Worm (Caenorhabditis elegans) whole organism, L1 larva: ENCODE results near the gene ZK1240.9.

ENCODE experiments used
- hlh-17 ChIP-seq: fragments of 200-800 bp; sonication (Bioruptor generic); optimal IDR thresholded peaks from 2 replicates; lab custom pipeline; 2018; ENCODE audit warnings: missing genetic modification characterization, mild to moderate bottlenecking, missing compliant biosample characterization, moderate library complexity, borderline replicate concordance
- nhr-90 ChIP-seq: sonication (generic microtip); optimal IDR thresholded peaks from 2 replicates; lab custom pipeline; 2016; ENCODE audit warnings: mild to moderate bottlenecking, missing genetic modification characterization, missing compliant biosample characterization; ENCODE audit not compliant: poor library complexity
- rnt-1 ChIP-seq: sonication (generic microtip); optimal IDR thresholded peaks from 2 replicates; lab custom pipeline; 2016; ENCODE audit warnings: mild to moderate bottlenecking, missing genetic modification characterization, moderate library complexity, missing compliant biosample characterization
- skn-1 ChIP-seq: fragments of 150-350 bp; optimal IDR thresholded peaks from 2 replicates; lab custom pipeline; 2014; ENCODE audit warnings: missing biosample characterization, missing genetic modification characterization
- unc-30 ChIP-seq: sonication (generic microtip); optimal IDR thresholded peaks from 2 replicates; lab custom pipeline; 2017; ENCODE audit warnings: missing biosample characterization, missing genetic modification characterization
- zag-1 ChIP-seq: fragments of 150-350 bp; optimal IDR thresholded peaks from 2 replicates; lab custom pipeline; 2014; ENCODE audit warnings: missing biosample characterization, missing genetic modification characterization

DNA sequence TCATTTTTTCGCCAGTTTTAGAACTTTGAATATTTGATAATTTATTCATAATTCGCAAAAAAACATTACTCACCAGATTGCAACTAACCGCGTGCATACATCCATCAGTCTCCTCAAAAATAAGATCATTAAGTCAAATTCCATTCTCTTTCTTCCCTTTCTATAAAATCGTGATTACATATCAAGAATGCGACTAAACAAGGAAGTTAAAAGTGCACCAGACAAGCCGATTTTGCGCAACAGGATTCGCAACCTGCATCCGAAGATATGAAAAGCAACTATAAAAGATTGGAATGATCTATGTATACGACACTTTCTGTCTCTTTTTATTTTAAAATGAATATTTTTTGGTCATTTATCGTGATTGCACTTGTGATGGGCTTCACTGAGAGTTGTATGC, 51.0 kb downstream of the ZK1240.9 start, which contains the start of gene hpo-25:
- no peak for TF ChIP-seq zag-1 (tag; lab: Kevin White, UChicago)
- no peak for TF ChIP-seq nhr-90 (tag; lab: Kevin White, UChicago)
- no peak for TF ChIP-seq skn-1
- no peak for TF ChIP-seq hlh-17
- no peak for TF ChIP-seq unc-30 (tag; lab: Kevin White, UChicago)
- TF ChIP-seq rnt-1 (tag; lab: Kevin White, UChicago): no peak
